Worm (Caenorhabditis elegans): ENCODE results near the gene mrps-11.
A peak's percentile ranks its signal among the peaks of the same experiment; 100 is the strongest.

mrps-11 gene

ce11 chrV:12488002-12488401, 6.4 kb downstream of the mrps-11 start:
- TF ChIP-seq sma-9 (GFP tag; optimal IDR thresholded peaks at IDR 0.05), result peak; percentile 19
- no peak for TF ChIP-seq sma-9 (tag; optimal IDR thresholded peaks at IDR 0.05)
- no peak for TF ChIP-seq aly-2 (tag; optimal IDR thresholded peaks at IDR 0.05)
- TF ChIP-seq nhr-129 (tag; optimal IDR thresholded peaks at IDR 0.05), result peak; percentile 44

- TF ChIP-seq alr-1 (tag; optimal IDR thresholded peaks at IDR 0.05) (no peak), C34F6.9 (tag; optimal IDR thresholded peaks at IDR 0.05) (no peak), F13H6.1 (tag; optimal IDR thresholded peaks at IDR 0.05) (peak; percentile 20), dmd-4 (tag; optimal IDR thresholded peaks at IDR 0.05) (no peak), elt-1 (tag; optimal IDR thresholded peaks at IDR 0.05) (no peak)
Measured at ce11 chrV:12486934-12487333, 7.5 kb downstream of the mrps-11 start, which contains the start of gene inx-11. Gene inx-11 (plus strand): TSS chrV:12487234.

ce11 chrV:12484585-12484984, 9.8 kb downstream of the mrps-11 start, which contains the start of gene srt-39:
Gene srt-39 (plus strand): TSS chrV:12484885.
- TF ChIP-seq skn-1 (tag; optimal IDR thresholded peaks at IDR 0.05) (no peak), aly-2 (tag; optimal IDR thresholded peaks at IDR 0.05) (no peak), ceh-82 (tag; optimal IDR thresholded peaks at IDR 0.05) (no peak), blmp-1 (tag; optimal IDR thresholded peaks at IDR 0.05; ENCODE audit: insufficient read depth) (no peak), unc-39 (tag; optimal IDR thresholded peaks at IDR 0.05) (no peak), ceh-16 (tag; optimal IDR thresholded peaks at IDR 0.05) (no peak), snpc-4 (tag; optimal IDR thresholded peaks at IDR 0.05) (no peak), peb-1 (tag; optimal IDR thresholded peaks at IDR 0.05) (no peak), ztf-11 (tag; optimal IDR thresholded peaks at IDR 0.05) (no peak), alr-1 (tag; optimal IDR thresholded peaks at IDR 0.05) (no peak)

- no peak for TF ChIP-seq ztf-1 (GFP tag; conservative IDR thresholded peaks at IDR 0.05)
- no peak for TF ChIP-seq nhr-77 (tag; optimal IDR thresholded peaks at IDR 0.05)
- TF ChIP-seq aly-2 (tag; optimal IDR thresholded peaks at IDR 0.05), result no peak
- no peak for TF ChIP-seq ceh-16 (tag; optimal IDR thresholded peaks at IDR 0.05)
- no peak for TF ChIP-seq ama-1 (optimal IDR thresholded peaks at IDR 0.05)
- TF ChIP-seq C34F6.9 (tag; optimal IDR thresholded peaks at IDR 0.05), result peak; percentile 61
- TF ChIP-seq unc-39 (tag; optimal IDR thresholded peaks at IDR 0.05), result no peak
- TF ChIP-seq nhr-10 (tag; optimal IDR thresholded peaks at IDR 0.05), result no peak
- TF ChIP-seq unc-55 (GFP tag; optimal IDR thresholded peaks at IDR 0.05), result no peak
- TF ChIP-seq crh-2 (tag; optimal IDR thresholded peaks at IDR 0.05), result no peak
- TF ChIP-seq sem-4 (tag; optimal IDR thresholded peaks at IDR 0.05), result no peak
- no peak for TF ChIP-seq skn-1 (tag; optimal IDR thresholded peaks at IDR 0.05)
- TF ChIP-seq ztf-11 (tag; optimal IDR thresholded peaks at IDR 0.05), result no peak
- no peak for TF ChIP-seq nhr-11 (tag; optimal IDR thresholded peaks at IDR 0.05)
- TF ChIP-seq R02D3.7 (tag; optimal IDR thresholded peaks at IDR 0.05), result no peak
- no peak for TF ChIP-seq nhr-21 (tag; optimal IDR thresholded peaks at IDR 0.05)
- TF ChIP-seq ZK546.5 (tag; optimal IDR thresholded peaks at IDR 0.05), result no peak
- TF ChIP-seq elt-1 (tag; optimal IDR thresholded peaks at IDR 0.05), result no peak
- TF ChIP-seq alr-1 (tag; optimal IDR thresholded peaks at IDR 0.05), result no peak
- TF ChIP-seq fos-1 (tag; optimal IDR thresholded peaks at IDR 0.05), result no peak
- TF ChIP-seq lsy-2 (tag; optimal IDR thresholded peaks at IDR 0.05), result peak in 1 of 2 experiments; percentile 28
- TF ChIP-seq peb-1 (tag; optimal IDR thresholded peaks at IDR 0.05), result no peak
- no peak for TF ChIP-seq blmp-1 (tag; optimal IDR thresholded peaks at IDR 0.05; ENCODE audit: insufficient read depth)
- TF ChIP-seq nhr-129 (tag; optimal IDR thresholded peaks at IDR 0.05), result peak; percentile 47
- no peak for TF ChIP-seq nhr-12 (tag; optimal IDR thresholded peaks at IDR 0.05)
- no peak for TF ChIP-seq nhr-6 (tag; optimal IDR thresholded peaks at IDR 0.05)
- TF ChIP-seq zag-1 (tag; optimal IDR thresholded peaks at IDR 0.05), result no peak
- no peak for TF ChIP-seq lin-11 (tag; optimal IDR thresholded peaks at IDR 0.05)
- no peak for TF ChIP-seq egl-27 (tag; optimal IDR thresholded peaks at IDR 0.05)
- no peak for TF ChIP-seq sma-3 (GFP tag; optimal IDR thresholded peaks at IDR 0.05)
- no peak for TF ChIP-seq ceh-82 (tag; optimal IDR thresholded peaks at IDR 0.05)
- TF ChIP-seq dmd-4 (tag; optimal IDR thresholded peaks at IDR 0.05), result no peak
- peak; percentile 17 for TF ChIP-seq sma-9 (GFP tag; optimal IDR thresholded peaks at IDR 0.05)
- TF ChIP-seq sma-9 (tag; optimal IDR thresholded peaks at IDR 0.05), result no peak
- TF ChIP-seq F13H6.1 (tag; optimal IDR thresholded peaks at IDR 0.05), result peak; percentile 59
- TF ChIP-seq mbf-1 (tag; optimal IDR thresholded peaks at IDR 0.05), result no peak
- no peak for TF ChIP-seq Y55F3AM.14 (GFP tag; optimal IDR thresholded peaks at IDR 0.05)
Measured at ce11 chrV:12478990-12479389, 15.4 kb downstream of the mrps-11 start.

Measured in whole organism, L2 larva.